Worm (Caenorhabditis elegans) whole organism, L3 larva: ENCODE results near the gene C47E8.11.
A peak's percentile ranks its signal among the peaks of the same experiment; 100 is the strongest.

Source experiments
- R02D3.7 ChIP-seq: fragments of 150-350 bp; optimal IDR thresholded peaks from 2 replicates; lab custom pipeline; 2014; ENCODE audit warnings: missing biosample characterization, missing genetic modification characterization
- ZK546.5 ChIP-seq: sonication (generic microtip); optimal IDR thresholded peaks from 2 replicates; lab custom pipeline; 2017; ENCODE audit warnings: missing biosample characterization, missing genetic modification characterization
- aly-2 ChIP-seq: fragments of 150-350 bp; optimal IDR thresholded peaks from 2 replicates; lab custom pipeline; 2014; ENCODE audit warnings: missing biosample characterization, missing genetic modification characterization
- ama-1 ChIP-seq: fragments of 150-350 bp; optimal IDR thresholded peaks from 2 replicates; lab custom pipeline; 2018
- ceh-16 ChIP-seq: sonication (generic microtip); optimal IDR thresholded peaks from 2 replicates; lab custom pipeline; 2017; ENCODE audit warnings: missing biosample characterization, missing genetic modification characterization
- ceh-82 ChIP-seq: fragments of 150-350 bp; optimal IDR thresholded peaks from 2 replicates; lab custom pipeline; 2014; ENCODE audit warnings: missing biosample characterization, missing genetic modification characterization
- ceh-9 ChIP-seq: sonication (generic microtip); optimal IDR thresholded peaks from 2 replicates; lab custom pipeline; 2018; ENCODE audit warnings: missing biosample characterization, missing genetic modification characterization
- daf-12 ChIP-seq: fragments of 150-350 bp; optimal IDR thresholded peaks from 2 replicates; lab custom pipeline; 2014; ENCODE audit warnings: missing biosample characterization, missing genetic modification reagents, missing genetic modification characterization
- egl-27 ChIP-seq: sonication (generic microtip); optimal IDR thresholded peaks from 4 replicates; lab custom pipeline; 2017; ENCODE audit warnings: missing biosample characterization, missing genetic modification reagents, missing genetic modification characterization
- egl-5 ChIP-seq: fragments of 150-350 bp; optimal IDR thresholded peaks from 2 replicates; lab custom pipeline; 2017; ENCODE audit warnings: missing biosample characterization, missing genetic modification reagents, missing genetic modification characterization, inconsistent platforms
- elt-1 ChIP-seq: fragments of 150-350 bp; optimal IDR thresholded peaks from 2 replicates; lab custom pipeline; 2014; ENCODE audit warnings: missing biosample characterization, missing genetic modification characterization
- elt-2 ChIP-seq: sonication (generic microtip); optimal IDR thresholded peaks from 2 replicates; lab custom pipeline; 2016; ENCODE audit warnings: missing genetic modification reagents, mild to moderate bottlenecking, missing genetic modification characterization, missing compliant biosample characterization
- elt-3 ChIP-seq, 3 experiments: fragments of 150-350 bp in 1 of 3; sonication (generic microtip) in 2 of 3; optimal IDR thresholded peaks; 2 replicates in 2 of 3; 4 replicates in 1 of 3; lab custom pipeline; 2014 to 2017; ENCODE audit warnings: missing biosample characterization in 3 of 3, missing genetic modification characterization in 3 of 3
- eor-1 ChIP-seq, 2 experiments: fragments of 150-350 bp; optimal IDR thresholded peaks; 2 replicates each; lab custom pipeline; 2014 to 2018; ENCODE audit warnings: missing biosample characterization in 2 of 2, missing genetic modification characterization in 2 of 2
- fkh-10 ChIP-seq: sonication (generic microtip); optimal IDR thresholded peaks from 2 replicates; lab custom pipeline; 2017; ENCODE audit warnings: missing biosample characterization, missing genetic modification reagents, missing genetic modification characterization
- fkh-2 ChIP-seq: fragments of 150-350 bp; optimal IDR thresholded peaks from 2 replicates; lab custom pipeline; 2014; ENCODE audit warnings: missing biosample characterization, missing genetic modification reagents, missing genetic modification characterization
- fos-1 ChIP-seq: fragments of 150-350 bp; optimal IDR thresholded peaks from 2 replicates; lab custom pipeline; 2014; ENCODE audit warnings: missing biosample characterization, missing genetic modification characterization
- hmg-11 ChIP-seq: sonication (generic microtip); optimal IDR thresholded peaks from 2 replicates; lab custom pipeline; 2016; ENCODE audit warnings: missing genetic modification characterization, missing compliant biosample characterization
- jun-1 ChIP-seq: fragments of 150-350 bp; optimal IDR thresholded peaks from 2 replicates; lab custom pipeline; 2014; ENCODE audit warnings: missing biosample characterization, missing genetic modification reagents, missing genetic modification characterization
- lin-39 ChIP-seq: fragments of 150-350 bp; optimal IDR thresholded peaks from 2 replicates; lab custom pipeline; 2018; ENCODE audit warnings: missing biosample characterization, missing genetic modification reagents, missing genetic modification characterization
- lsy-12 ChIP-seq: sonication (generic microtip); optimal IDR thresholded peaks from 2 replicates; lab custom pipeline; 2016; ENCODE audit warnings: mild to moderate bottlenecking, missing genetic modification characterization, missing compliant biosample characterization
- mdl-1 ChIP-seq: fragments of 150-350 bp; optimal IDR thresholded peaks from 2 replicates; lab custom pipeline; 2014; ENCODE audit warnings: missing biosample characterization, missing genetic modification characterization
- mml-1 ChIP-seq: fragments of 150-350 bp; sonication (generic microtip); optimal IDR thresholded peaks from 3 replicates; lab custom pipeline; 2014; ENCODE audit warnings: missing biosample characterization, missing genetic modification characterization
- nfya-1 ChIP-seq: sonication (generic microtip); optimal IDR thresholded peaks from 2 replicates; lab custom pipeline; 2017; ENCODE audit warnings: missing genetic modification characterization, mild to moderate bottlenecking, missing compliant biosample characterization, antibody characterized with exemption, moderate library complexity; ENCODE audit not compliant: insufficient read depth
- nhr-11 ChIP-seq: fragments of 150-350 bp; optimal IDR thresholded peaks from 2 replicates; lab custom pipeline; 2014; ENCODE audit warnings: missing biosample characterization, missing genetic modification characterization
- nhr-12 ChIP-seq: fragments of 150-350 bp; optimal IDR thresholded peaks from 2 replicates; lab custom pipeline; 2014; ENCODE audit warnings: missing biosample characterization, missing genetic modification characterization
- nhr-23 ChIP-seq: fragments of 150-350 bp; optimal IDR thresholded peaks from 2 replicates; lab custom pipeline; 2014; ENCODE audit warnings: missing biosample characterization, missing genetic modification reagents, missing genetic modification characterization
- nhr-237 ChIP-seq: fragments of 150-350 bp; optimal IDR thresholded peaks from 2 replicates; lab custom pipeline; 2014; ENCODE audit warnings: missing biosample characterization, missing genetic modification characterization
- nhr-25 ChIP-seq: sonication (generic microtip); optimal IDR thresholded peaks from 2 replicates; lab custom pipeline; 2017; ENCODE audit warnings: missing biosample characterization, missing genetic modification characterization
- nhr-43 ChIP-seq: sonication (generic microtip); optimal IDR thresholded peaks from 2 replicates; lab custom pipeline; 2016; ENCODE audit warnings: mild to moderate bottlenecking, missing genetic modification characterization, missing compliant biosample characterization; ENCODE audit not compliant: poor library complexity, severe bottlenecking
- nhr-67 ChIP-seq: fragments of 150-350 bp; optimal IDR thresholded peaks from 2 replicates; lab custom pipeline; 2014; ENCODE audit warnings: missing biosample characterization, missing genetic modification characterization
- nhr-76 ChIP-seq: fragments of 150-350 bp; sonication (generic microtip); optimal IDR thresholded peaks from 5 replicates; lab custom pipeline; 2014; ENCODE audit warnings: missing biosample characterization, missing genetic modification characterization
- nhr-77 ChIP-seq: fragments of 150-350 bp; optimal IDR thresholded peaks from 2 replicates; lab custom pipeline; 2014; ENCODE audit warnings: missing biosample characterization, missing genetic modification characterization
- pha-4 ChIP-seq: fragments of 150-350 bp; optimal IDR thresholded peaks from 2 replicates; lab custom pipeline; 2014; ENCODE audit warnings: missing biosample characterization, missing genetic modification reagents, missing genetic modification characterization
- pqm-1 ChIP-seq: fragments of 150-350 bp; optimal IDR thresholded peaks from 2 replicates; lab custom pipeline; 2017; ENCODE audit warnings: missing biosample characterization, missing genetic modification characterization, inconsistent platforms
- sea-2 ChIP-seq: fragments of 150-350 bp; sonication (generic microtip); optimal IDR thresholded peaks from 4 replicates; lab custom pipeline; 2014; ENCODE audit warnings: missing biosample characterization, missing genetic modification reagents, missing genetic modification characterization
- skn-1 ChIP-seq: fragments of 150-350 bp; optimal IDR thresholded peaks from 2 replicates; lab custom pipeline; 2014; ENCODE audit warnings: missing biosample characterization, missing genetic modification characterization
- snpc-4 ChIP-seq: fragments of 150-350 bp; optimal IDR thresholded peaks from 2 replicates; lab custom pipeline; 2014; ENCODE audit warnings: missing biosample characterization, missing genetic modification characterization
- tbx-2 ChIP-seq: sonication (generic microtip); optimal IDR thresholded peaks from 2 replicates; lab custom pipeline; 2016; ENCODE audit warnings: mild to moderate bottlenecking, missing genetic modification characterization, missing compliant biosample characterization
- unc-39 ChIP-seq: sonication (generic microtip); optimal IDR thresholded peaks from 4 replicates; lab custom pipeline; 2017; ENCODE audit warnings: missing biosample characterization, missing genetic modification characterization
- unc-62 ChIP-seq: fragments of 150-350 bp; sonication (generic microtip); optimal IDR thresholded peaks from 4 replicates; lab custom pipeline; 2014; ENCODE audit warnings: missing biosample characterization, missing genetic modification reagents, missing genetic modification characterization
- zag-1 ChIP-seq: fragments of 150-350 bp; optimal IDR thresholded peaks from 2 replicates; lab custom pipeline; 2014; ENCODE audit warnings: missing biosample characterization, missing genetic modification characterization
- ztf-11 ChIP-seq: fragments of 150-350 bp; optimal IDR thresholded peaks from 2 replicates; lab custom pipeline; 2014; ENCODE audit warnings: missing biosample characterization, missing genetic modification characterization

C47E8.11 gene

DNA sequence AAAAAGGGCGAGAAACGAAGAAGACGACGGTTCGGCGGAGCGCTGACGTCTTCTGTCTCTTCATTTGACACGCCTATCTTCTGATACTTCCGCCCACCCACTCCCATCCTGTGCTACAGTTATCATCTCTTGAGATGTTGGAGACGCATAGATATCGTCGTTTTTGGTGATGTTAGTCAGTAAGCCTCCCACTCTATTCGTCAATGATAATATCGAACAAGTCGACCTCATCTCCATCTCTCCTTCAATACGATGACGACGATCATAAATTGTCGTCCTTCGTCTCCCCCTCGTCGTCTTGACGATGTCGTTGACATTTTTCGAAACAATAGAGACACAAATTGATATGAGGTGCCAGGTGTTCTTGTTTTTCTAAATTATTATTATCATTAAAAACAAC lies 30.3 kb upstream of the C47E8.11 start, which contains the start of gene slc-25A29 (continued):
- TF ChIP-seq nhr-76 (tag; lab: Kevin White, UChicago) (no peak), lsy-12 (tag; lab: Kevin White, UChicago) (no peak), daf-12 (tag; lab: Kevin White, UChicago) (no peak)
- TF ChIP-seq, all 47 proteins: peak for 3

DNA sequence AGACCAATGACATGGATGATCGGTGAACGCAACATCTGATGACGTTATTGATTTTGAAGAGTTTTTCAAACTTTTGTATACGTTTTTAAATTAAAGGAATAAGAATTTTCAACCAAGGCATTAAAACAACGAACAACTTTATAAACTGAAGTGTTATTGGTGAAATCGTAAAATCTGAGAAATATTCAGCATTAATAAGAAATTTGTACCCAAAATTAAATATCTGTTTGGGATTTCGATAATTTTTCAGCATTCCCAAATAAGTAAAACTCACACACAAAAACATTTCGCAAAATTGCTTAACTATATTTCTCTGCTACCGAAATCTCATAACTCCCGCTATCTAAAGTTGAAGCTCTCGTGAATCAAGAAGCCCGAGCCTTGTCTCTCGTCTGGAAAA lies 28.8 kb upstream of the C47E8.11 start:
- TF ChIP-seq nhr-43 (tag; lab: Kevin White, UChicago), result no peak
- TF ChIP-seq hmg-11 (tag; lab: Kevin White, UChicago), result no peak
- no peak for TF ChIP-seq elt-1
- TF ChIP-seq mdl-1 (tag; lab: Kevin White, UChicago), result no peak

DNA sequence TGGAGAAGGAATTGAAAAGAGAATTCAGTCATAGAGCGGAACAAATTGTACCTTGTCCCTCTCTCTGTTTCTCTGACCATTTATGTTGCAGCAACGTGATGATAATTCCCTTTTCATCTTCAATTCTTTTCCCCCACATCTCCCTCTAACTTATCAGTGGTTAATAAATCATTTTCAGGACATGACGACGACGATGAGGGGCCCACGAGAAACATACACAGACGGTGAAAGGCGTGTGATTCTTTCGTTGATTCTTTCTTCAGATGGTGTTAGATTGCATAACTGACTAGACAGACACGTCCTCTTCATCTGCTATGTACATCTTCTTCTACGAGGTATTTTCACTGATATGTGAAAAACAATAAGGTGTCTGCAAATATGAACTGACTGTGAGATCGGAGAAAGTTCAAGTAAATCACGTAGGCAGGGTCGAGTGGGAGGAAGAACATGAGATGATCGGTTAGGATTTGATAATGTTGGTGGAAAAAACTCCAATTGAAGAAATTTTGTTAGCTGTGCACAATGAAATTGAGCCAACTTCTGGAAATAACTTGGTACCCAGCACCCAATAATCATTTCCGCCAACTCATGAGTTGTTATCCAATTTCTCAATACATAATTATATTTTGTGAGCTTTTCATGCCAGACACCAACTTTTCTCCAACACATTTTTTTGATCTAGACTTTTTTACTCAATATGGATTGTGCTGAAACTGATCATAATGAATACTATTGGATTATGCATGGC lies 27.6 kb upstream of the C47E8.11 start, which contains the start of gene srh-17:
Gene srh-17, plus strand, starts transcription at position 698 of the 748 bp plus-strand sequence.
- TF ChIP-seq ceh-9 (tag; lab: Kevin White, UChicago) (no peak), R02D3.7 (tag; lab: Kevin White, UChicago) (peak; percentile 24), nhr-67 (tag; lab: Kevin White, UChicago) (no peak), ceh-16 (tag; lab: Kevin White, UChicago) (no peak), unc-39 (tag; lab: Kevin White, UChicago) (no peak), fkh-2 (tag; lab: Kevin White, UChicago) (no peak), sea-2 (GFP tag; lab: Kevin White, UChicago) (no peak), mml-1 (tag; lab: Kevin White, UChicago) (no peak), eor-1 (tag; optimal IDR thresholded peaks at IDR 0.05; lab: Kevin White, UChicago) (no peak), pqm-1 (no peak), pha-4 (tag; lab: Kevin White, UChicago) (no peak), fkh-10 (GFP tag; lab: Kevin White, UChicago) (no peak), elt-3 (tag; optimal IDR thresholded peaks at IDR 0.05; lab: Kevin White, UChicago) (peak in 1 of 3 experiments; percentile 35), nhr-76 (tag; lab: Kevin White, UChicago) (no peak), elt-2 (tag; lab: Kevin White, UChicago) (no peak), aly-2 (tag; lab: Kevin White, UChicago) (no peak), tbx-2 (tag; lab: Kevin White, UChicago) (no peak), ama-1 (lab: Kevin White, UChicago) (no peak), zag-1 (no peak), ceh-82 (tag; lab: Kevin White, UChicago) (no peak), fos-1 (no peak), snpc-4 (no peak), daf-12 (tag; lab: Kevin White, UChicago) (no peak), unc-62 (GFP tag; lab: Kevin White, UChicago) (no peak), nhr-25 (tag; lab: Kevin White, UChicago) (peak; percentile 82), nhr-12 (tag; lab: Kevin White, UChicago) (no peak), nhr-11 (tag; lab: Kevin White, UChicago) (no peak), egl-5 (no peak), mdl-1 (tag; lab: Kevin White, UChicago) (peak; percentile 70), ztf-11 (tag; lab: Kevin White, UChicago) (no peak), hmg-11 (tag; lab: Kevin White, UChicago) (no peak), nhr-43 (tag; lab: Kevin White, UChicago) (peak; percentile 90), nhr-23 (peak; percentile 74), nhr-77 (no peak), lsy-12 (tag; lab: Kevin White, UChicago) (peak; percentile 25), nfya-1 (peak; percentile 20), lin-39 (no peak), egl-27 (tag; lab: Kevin White, UChicago) (no peak), ZK546.5 (tag; lab: Kevin White, UChicago) (no peak), jun-1 (no peak), nhr-237 (tag; lab: Kevin White, UChicago) (no peak), skn-1 (tag; lab: Kevin White, UChicago) (no peak)
